Fruit fly (Drosophila melanogaster) whole organism, prepupa: ENCODE results near the gene CG5644.

Experiments used
- Blimp-1 ChIP-seq: fragments of 200-800 bp; sonication (Bioruptor generic); optimal IDR thresholded peaks from 3 replicates; lab custom pipeline; 2017; ENCODE audit warnings: missing biosample characterization, missing genetic modification characterization, mild to moderate bottlenecking, moderate library complexity, missing genetic modification reagents
- CG10631 ChIP-seq: fragments of 200-800 bp; sonication (Bioruptor generic); optimal IDR thresholded peaks from 2 replicates; lab custom pipeline; 2016; ENCODE audit warnings: missing biosample characterization, missing genetic modification characterization
- CG10669 ChIP-seq: fragments of 200-800 bp; sonication (Bioruptor generic); optimal IDR thresholded peaks from 3 replicates; lab custom pipeline; 2018; ENCODE audit warnings: missing biosample characterization, mild to moderate bottlenecking, missing genetic modification characterization, moderate library complexity
- CG11294 ChIP-seq: fragments of 200-800 bp; sonication (Bioruptor generic); IDR thresholded peaks from 2 replicates; pipeline ENCODE4 v1.3.6; 2022; ENCODE audit warnings: missing biosample characterization, missing genetic modification characterization
- CG11762 ChIP-seq: fragments of 200-800 bp; sonication (Bioruptor generic); optimal IDR thresholded peaks from 3 replicates; lab custom pipeline; 2016; ENCODE audit warnings: missing biosample characterization, missing genetic modification characterization; ENCODE audit not compliant: insufficient read depth
- CG11902 ChIP-seq: fragments of 200-800 bp; sonication (Bioruptor generic); optimal IDR thresholded peaks from 3 replicates; lab custom pipeline; 2016; ENCODE audit warnings: missing biosample characterization, missing genetic modification characterization
- CG1621 ChIP-seq: fragments of 200-800 bp; sonication (Bioruptor generic); optimal IDR thresholded peaks from 3 replicates; lab custom pipeline; 2018; ENCODE audit warnings: missing biosample characterization, mild to moderate bottlenecking, missing genetic modification characterization
- CG3032 ChIP-seq: fragments of 200-800 bp; optimal IDR thresholded peaks from 2 replicates; lab custom pipeline; 2019; ENCODE audit warnings: missing biosample characterization, mild to moderate bottlenecking, missing genetic modification characterization, moderate library complexity
- CG31627 ChIP-seq: fragments of 200-800 bp; sonication (Bioruptor generic); optimal IDR thresholded peaks from 3 replicates; lab custom pipeline; 2016; ENCODE audit warnings: missing biosample characterization, missing genetic modification characterization
- CG32006 ChIP-seq: fragments of 200-800 bp; sonication (Bioruptor generic); optimal IDR thresholded peaks from 3 replicates; lab custom pipeline; 2017; ENCODE audit warnings: missing biosample characterization, mild to moderate bottlenecking, missing genetic modification characterization
- CG3919 ChIP-seq: fragments of 200-800 bp; sonication (Bioruptor generic); optimal IDR thresholded peaks from 3 replicates; lab custom pipeline; 2016; ENCODE audit warnings: missing biosample characterization, missing genetic modification characterization
- CG4318 ChIP-seq: fragments of 200-800 bp; sonication (Bioruptor generic); optimal IDR thresholded peaks from 3 replicates; lab custom pipeline; 2017; ENCODE audit warnings: missing biosample characterization, mild to moderate bottlenecking, missing genetic modification characterization
- CG6163 ChIP-seq: fragments of 200-800 bp; sonication (Bioruptor generic); IDR thresholded peaks from 3 replicates; pipeline ENCODE4 v1.3.6; 2022; ENCODE audit warnings: missing biosample characterization, missing genetic modification characterization
- CG6276 ChIP-seq: fragments of 200-800 bp; sonication (Bioruptor generic); optimal IDR thresholded peaks from 2 replicates; lab custom pipeline; 2017; ENCODE audit warnings: missing biosample characterization, mild to moderate bottlenecking, missing genetic modification characterization
- CG6808 ChIP-seq: fragments of 200-800 bp; sonication (Bioruptor generic); optimal IDR thresholded peaks from 3 replicates; lab custom pipeline; 2017; ENCODE audit warnings: missing biosample characterization, missing genetic modification characterization, mild to moderate bottlenecking, moderate library complexity, missing genetic modification reagents
- CG6854 ChIP-seq: fragments of 200-800 bp; sonication (Bioruptor generic); optimal IDR thresholded peaks from 2 replicates; lab custom pipeline; 2017; ENCODE audit warnings: missing biosample characterization, mild to moderate bottlenecking, missing genetic modification characterization
- CG7368 ChIP-seq: fragments of 200-800 bp; sonication (Bioruptor generic); optimal IDR thresholded peaks from 3 replicates; lab custom pipeline; 2016; ENCODE audit warnings: missing biosample characterization, missing genetic modification characterization
- CG8632 ChIP-seq: fragments of 200-800 bp; sonication (Bioruptor generic); optimal IDR thresholded peaks from 3 replicates; lab custom pipeline; 2016; ENCODE audit warnings: missing biosample characterization, missing genetic modification characterization
- CG9139 ChIP-seq: fragments of 200-800 bp; sonication (Bioruptor generic); optimal IDR thresholded peaks from 3 replicates; lab custom pipeline; 2017; ENCODE audit warnings: missing biosample characterization, mild to moderate bottlenecking, missing genetic modification characterization
- Eip78C ChIP-seq: fragments of 200-800 bp; sonication (Bioruptor generic); peaks from one replicate; lab custom pipeline; 2016; ENCODE audit warnings: missing biosample characterization, missing genetic modification characterization
- Eip93F ChIP-seq: fragments of 200-800 bp; sonication (Bioruptor generic); optimal IDR thresholded peaks from 2 replicates; lab custom pipeline; 2016; ENCODE audit warnings: missing biosample characterization, mild to moderate bottlenecking, missing genetic modification characterization
- Ets21C ChIP-seq: fragments of 200-800 bp; sonication (Bioruptor generic); optimal IDR thresholded peaks from 3 replicates; lab custom pipeline; 2016; ENCODE audit warnings: missing biosample characterization, missing genetic modification characterization
- Ets96B ChIP-seq: fragments of 200-800 bp; optimal IDR thresholded peaks from 2 replicates; lab custom pipeline; 2019; ENCODE audit warnings: missing biosample characterization, mild to moderate bottlenecking, missing genetic modification characterization, moderate library complexity
- Gug ChIP-seq: fragments of 200-800 bp; sonication (Bioruptor generic); IDR thresholded peaks from 2 replicates; pipeline ENCODE4 v1.3.6; 2022; ENCODE audit warnings: missing biosample characterization, missing genetic modification characterization
- Hr38 ChIP-seq: sonication (Bioruptor generic); optimal IDR thresholded peaks from 2 replicates; lab custom pipeline; 2016; ENCODE audit warnings: missing biosample characterization, missing genetic modification characterization
- Hr39 ChIP-seq: fragments of 200-800 bp; sonication (Bioruptor generic); optimal IDR thresholded peaks from 2 replicates; lab custom pipeline; 2016; ENCODE audit warnings: missing biosample characterization, missing genetic modification characterization
- Hr4 ChIP-seq: fragments of 200-800 bp; sonication (Bioruptor generic); optimal IDR thresholded peaks from 3 replicates; lab custom pipeline; 2016; ENCODE audit warnings: missing biosample characterization, missing genetic modification characterization
- Lpt ChIP-seq: fragments of 200-800 bp; sonication (Bioruptor generic); optimal IDR thresholded peaks from 3 replicates; lab custom pipeline; 2016; ENCODE audit warnings: missing biosample characterization, missing genetic modification characterization
- Met ChIP-seq: fragments of 200-800 bp; sonication (Bioruptor generic); optimal IDR thresholded peaks from 3 replicates; lab custom pipeline; 2016; ENCODE audit warnings: missing biosample characterization, missing genetic modification characterization
- OdsH ChIP-seq: fragments of 200-800 bp; sonication (Bioruptor generic); optimal IDR thresholded peaks from 3 replicates; lab custom pipeline; 2016; ENCODE audit warnings: missing biosample characterization, missing genetic modification characterization
- Smox ChIP-seq: fragments of 200-800 bp; sonication (Bioruptor generic); optimal IDR thresholded peaks from 3 replicates; lab custom pipeline; 2016; ENCODE audit warnings: missing biosample characterization, missing genetic modification characterization
- Sox102F ChIP-seq: fragments of 200-800 bp; sonication (Bioruptor generic); optimal IDR thresholded peaks from 2 replicates; lab custom pipeline; 2016; ENCODE audit warnings: missing biosample characterization, mild to moderate bottlenecking, missing genetic modification characterization
- Sox14 ChIP-seq: fragments of 200-800 bp; sonication (Bioruptor generic); optimal IDR thresholded peaks from 3 replicates; lab custom pipeline; 2016; ENCODE audit warnings: missing biosample characterization, missing genetic modification characterization
- achi ChIP-seq: fragments of 200-800 bp; sonication (Bioruptor generic); optimal IDR thresholded peaks from 3 replicates; lab custom pipeline; 2016; ENCODE audit warnings: missing biosample characterization, missing genetic modification characterization
- acj6 ChIP-seq: fragments of 200-800 bp; sonication (Bioruptor generic); optimal IDR thresholded peaks from 3 replicates; lab custom pipeline; 2016; ENCODE audit warnings: missing biosample characterization, missing genetic modification characterization
- cyc ChIP-seq: fragments of 200-800 bp; sonication (Bioruptor generic); optimal IDR thresholded peaks from 3 replicates; lab custom pipeline; 2016; ENCODE audit warnings: missing biosample characterization, missing genetic modification characterization
- eg ChIP-seq: fragments of 200-800 bp; sonication (Bioruptor generic); IDR thresholded peaks from 3 replicates; pipeline ENCODE4 v1.3.6; 2022; ENCODE audit warnings: missing biosample characterization, missing genetic modification characterization
- esn ChIP-seq: fragments of 200-800 bp; sonication (Bioruptor generic); optimal IDR thresholded peaks from 2 replicates; lab custom pipeline; 2016; ENCODE audit warnings: missing biosample characterization, mild to moderate bottlenecking, missing genetic modification characterization, moderate library complexity
- fd85E ChIP-seq: fragments of 200-800 bp; sonication (Bioruptor generic); optimal IDR thresholded peaks from 3 replicates; lab custom pipeline; 2016; ENCODE audit warnings: missing biosample characterization, missing genetic modification characterization
- fkh ChIP-seq: fragments of 200-800 bp; sonication (Bioruptor generic); optimal IDR thresholded peaks from 3 replicates; lab custom pipeline; 2017; ENCODE audit warnings: missing biosample characterization, mild to moderate bottlenecking, missing genetic modification characterization, moderate library complexity
- lz ChIP-seq: fragments of 200-800 bp; sonication (Bioruptor generic); optimal IDR thresholded peaks from 3 replicates; lab custom pipeline; 2016; ENCODE audit warnings: missing biosample characterization, missing genetic modification characterization
- pdm3 ChIP-seq: fragments of 200-800 bp; sonication (Bioruptor generic); optimal IDR thresholded peaks from 3 replicates; lab custom pipeline; 2016; ENCODE audit warnings: missing biosample characterization, missing genetic modification characterization
- spab ChIP-seq: fragments of 200-800 bp; sonication (Bioruptor generic); optimal IDR thresholded peaks from 2 replicates; lab custom pipeline; 2017; ENCODE audit warnings: missing biosample characterization, mild to moderate bottlenecking, missing genetic modification characterization, missing genetic modification reagents
- ss ChIP-seq, 2 experiments: fragments of 200-800 bp; sonication (Bioruptor generic); optimal IDR thresholded peaks; 2 replicates in 1 of 2; 3 replicates in 1 of 2; lab custom pipeline; 2017 to 2018; ENCODE audit warnings: mild to moderate bottlenecking in 2 of 2, missing biosample characterization in 2 of 2, missing genetic modification characterization in 2 of 2, moderate library complexity in 1 of 2
- svp ChIP-seq: fragments of 200-800 bp; sonication (Bioruptor generic); peaks from one replicate; lab custom pipeline; 2016; ENCODE audit warnings: missing biosample characterization, missing genetic modification characterization
- topi ChIP-seq: fragments of 200-800 bp; sonication (Bioruptor generic); optimal IDR thresholded peaks from 3 replicates; lab custom pipeline; 2016; ENCODE audit warnings: missing biosample characterization, missing genetic modification characterization
- vri ChIP-seq: fragments of 200-800 bp; sonication (Bioruptor generic); optimal IDR thresholded peaks from 3 replicates; lab custom pipeline; 2016; ENCODE audit warnings: missing biosample characterization, mild to moderate bottlenecking, missing genetic modification characterization

Gene CG5644

DNA sequence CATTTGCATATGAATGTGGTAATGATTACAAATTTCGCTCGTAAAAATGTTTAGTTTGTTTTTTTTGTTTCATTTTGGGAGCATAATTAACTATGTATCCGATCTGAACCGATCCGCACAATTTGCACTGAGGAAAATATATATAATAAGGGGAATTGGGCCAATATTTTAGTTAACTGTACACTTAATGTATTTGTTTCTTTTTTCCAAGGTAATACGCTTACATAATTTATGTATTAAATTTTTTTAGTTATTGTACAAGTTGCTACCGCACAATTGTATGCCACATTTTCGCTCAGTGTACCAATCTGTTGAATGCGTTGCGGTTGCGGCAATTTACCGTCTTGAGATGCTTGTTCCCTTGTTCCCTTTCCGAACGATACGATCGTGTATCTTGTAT, 46.0 kb upstream of the CG5644 start (continued):
- TF ChIP-seq Sox14 (no peak), CG6808 (no peak), CG6276 (GFP tag; lab: Kevin White, UChicago) (no peak), eg (GFP tag; lab: Robert Waterston, UW) (no peak), CG7368 (GFP tag; lab: Kevin White, UChicago) (no peak), cyc (no peak), CG6854 (GFP tag; lab: Kevin White, UChicago) (no peak), Hr4 (no peak), CG32006 (GFP tag; lab: Kevin White, UChicago) (peak; percentile 4), Blimp-1 (no peak), CG11902 (no peak), Eip78C (peak; percentile 82), vri (GFP tag; lab: Kevin White, UChicago) (no peak), Met (no peak), CG10669 (peak; percentile 11), lz (no peak), ss (GFP tag; optimal IDR thresholded peaks at IDR 0.05; lab: Kevin White, UChicago) (peak in 1 of 2 experiments; percentile 31), CG11294 (no peak), fkh (GFP tag; lab: Kevin White, UChicago) (no peak), CG4318 (no peak), CG8632 (GFP tag; lab: Kevin White, UChicago) (no peak), CG11762 (GFP tag; lab: Kevin White, UChicago) (no peak), Ets96B (tag; lab: Kevin White, UChicago) (peak; percentile 15), Smox (GFP tag; lab: Kevin White, UChicago) (no peak), esn (no peak), Eip93F (GFP tag; lab: Kevin White, UChicago) (no peak), Hr38 (GFP tag; lab: Kevin White, UChicago) (no peak), Lpt (GFP tag; lab: Kevin White, UChicago) (no peak), achi (no peak), topi (GFP tag; lab: Kevin White, UChicago) (no peak), Sox102F (no peak), CG31627 (GFP tag; lab: Kevin White, UChicago) (no peak), Gug (GFP tag; lab: Robert Waterston, UW) (no peak)
- TF ChIP-seq, all 60 proteins: peak for 14

DNA sequence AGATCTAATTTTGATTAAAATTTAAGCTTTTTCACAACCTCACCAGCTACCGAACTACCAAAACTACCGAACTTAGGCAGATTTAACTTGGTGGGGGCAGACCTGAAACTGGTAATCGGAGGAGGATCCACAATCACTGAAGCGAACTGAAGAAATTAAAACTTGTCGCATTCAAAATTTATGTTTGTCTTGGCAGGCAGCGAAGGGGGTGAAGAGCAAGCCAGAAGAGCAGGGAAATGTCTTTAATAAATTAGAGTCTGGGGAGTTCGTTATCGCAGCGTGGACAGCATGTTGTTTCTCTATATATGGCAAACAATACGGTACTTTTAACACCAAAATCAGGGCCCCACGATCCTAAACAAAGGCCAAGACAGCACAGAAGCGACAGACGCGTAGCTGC, 45.5 kb upstream of the CG5644 start:
- no peak for TF ChIP-seq OdsH (GFP tag; lab: Kevin White, UChicago)
- no peak for TF ChIP-seq CG6163 (GFP tag; lab: Robert Waterston, UW)
- TF ChIP-seq Ets96B (tag; lab: Kevin White, UChicago) = no peak
- TF ChIP-seq achi = no peak
- TF ChIP-seq topi (GFP tag; lab: Kevin White, UChicago) = no peak
- TF ChIP-seq CG3032 (tag; lab: Kevin White, UChicago) = no peak
- no peak for TF ChIP-seq cyc
- TF ChIP-seq CG10631 (GFP tag; lab: Kevin White, UChicago) = no peak
- no peak for TF ChIP-seq pdm3 (GFP tag; lab: Kevin White, UChicago)

- TF ChIP-seq spab (no peak), fkh (GFP tag; lab: Kevin White, UChicago) (peak; percentile 76)
Measured at dm6 chr3L:9024741-9025140, 45.1 kb upstream of the CG5644 start.

dm6 chr3L:9023627-9024026, 43.9 kb upstream of the CG5644 start:
- TF ChIP-seq Met = peak; percentile 41
- peak; percentile 9 for TF ChIP-seq achi
- peak; percentile 41 for TF ChIP-seq esn
- no peak for TF ChIP-seq spab
- peak; percentile 66 for TF ChIP-seq svp (GFP tag; lab: Kevin White, UChicago)
- no peak for TF ChIP-seq CG3919 (GFP tag; lab: Kevin White, UChicago)
- TF ChIP-seq acj6 (GFP tag; lab: Kevin White, UChicago) = peak; percentile 16
- peak; percentile 9 for TF ChIP-seq OdsH (GFP tag; lab: Kevin White, UChicago)
- TF ChIP-seq Hr39 (GFP tag; lab: Kevin White, UChicago) = peak; percentile 60
- peak; percentile 34 for TF ChIP-seq Sox102F
- peak; percentile 54; the same call in 1 of the 3 replicates for TF ChIP-seq CG6163 (GFP tag; lab: Robert Waterston, UW)
- peak; percentile 41 for TF ChIP-seq CG31627 (GFP tag; lab: Kevin White, UChicago)
- TF ChIP-seq CG10669 = no peak
- no peak for TF ChIP-seq Eip78C
- no peak for TF ChIP-seq CG1621
- TF ChIP-seq Ets96B (tag; lab: Kevin White, UChicago) = no peak
- TF ChIP-seq CG7368 (GFP tag; lab: Kevin White, UChicago) = no peak
- TF ChIP-seq pdm3 (GFP tag; lab: Kevin White, UChicago) = no peak
- TF ChIP-seq Ets21C (GFP tag; lab: Kevin White, UChicago) = peak; percentile 2
- TF ChIP-seq topi (GFP tag; lab: Kevin White, UChicago) = no peak
- TF ChIP-seq vri (GFP tag; lab: Kevin White, UChicago) = no peak
- no peak for TF ChIP-seq fd85E
- TF ChIP-seq CG9139 (GFP tag; lab: Kevin White, UChicago) = no peak
